Worm (Caenorhabditis elegans) whole organism, mixed stage, embryonic: ENCODE measurements around the gene nrx-1.

Source experiments
- M03D4.4 ChIP-seq: sonication (generic microtip); optimal IDR thresholded peaks from 2 replicates; lab custom pipeline; 2017; ENCODE audit warnings: mild to moderate bottlenecking, missing genetic modification characterization, missing compliant biosample characterization
- bed-3 ChIP-seq: fragments of 200-800 bp; sonication (Bioruptor generic); optimal IDR thresholded peaks from 3 replicates; lab custom pipeline; 2018; ENCODE audit warnings: mild to moderate bottlenecking, missing genetic modification characterization, moderate library complexity, missing compliant biosample characterization
- blmp-1 ChIP-seq: fragments of 150-350 bp; optimal IDR thresholded peaks from 2 replicates; lab custom pipeline; 2014; ENCODE audit warnings: missing biosample characterization, missing genetic modification characterization
- ceh-39 ChIP-seq: fragments of 150-350 bp; optimal IDR thresholded peaks from 2 replicates; lab custom pipeline; 2014; ENCODE audit warnings: missing biosample characterization, missing genetic modification characterization
- ceh-43 ChIP-seq: fragments of 200-800 bp; sonication (Bioruptor generic); optimal IDR thresholded peaks from 2 replicates; lab custom pipeline; 2018; ENCODE audit warnings: mild to moderate bottlenecking, missing genetic modification characterization, moderate library complexity, missing compliant biosample characterization
- ces-1 ChIP-seq: fragments of 150-350 bp; optimal IDR thresholded peaks from 2 replicates; lab custom pipeline; 2014; ENCODE audit warnings: missing biosample characterization, missing genetic modification reagents, missing genetic modification characterization
- cnd-1 ChIP-seq: fragments of 200-800 bp; sonication (Bioruptor generic); optimal IDR thresholded peaks from 2 replicates; lab custom pipeline; 2018; ENCODE audit warnings: mild to moderate bottlenecking, missing genetic modification characterization, missing compliant biosample characterization
- drap-1 ChIP-seq: fragments of 200-800 bp; sonication (Bioruptor generic); optimal IDR thresholded peaks from 3 replicates; lab custom pipeline; 2018; ENCODE audit warnings: mild to moderate bottlenecking, missing genetic modification characterization, missing compliant biosample characterization
- elt-1 ChIP-seq: sonication (generic microtip); optimal IDR thresholded peaks from 2 replicates; lab custom pipeline; 2017; ENCODE audit warnings: missing genetic modification characterization, mild to moderate bottlenecking, missing compliant biosample characterization, antibody characterized with exemption, moderate library complexity, borderline replicate concordance; ENCODE audit not compliant: insufficient read depth
- elt-3 ChIP-seq: fragments of 150-350 bp; optimal IDR thresholded peaks from 2 replicates; lab custom pipeline; 2014; ENCODE audit warnings: missing biosample characterization, missing genetic modification characterization
- flh-1 ChIP-seq: fragments of 200-800 bp; sonication (Bioruptor generic); optimal IDR thresholded peaks from 2 replicates; lab custom pipeline; 2018; ENCODE audit warnings: mild to moderate bottlenecking, missing genetic modification characterization, moderate library complexity, missing compliant biosample characterization
- ham-2 ChIP-seq: fragments of 200-800 bp; sonication (Bioruptor generic); optimal IDR thresholded peaks from 2 replicates; lab custom pipeline; 2018; ENCODE audit warnings: mild to moderate bottlenecking, missing genetic modification characterization, missing compliant biosample characterization
- hlh-1 ChIP-seq: fragments of 150-350 bp; optimal IDR thresholded peaks from 2 replicates; lab custom pipeline; 2014; ENCODE audit warnings: missing biosample characterization, missing genetic modification reagents, missing genetic modification characterization
- lin-13 ChIP-seq: fragments of 150-350 bp; optimal IDR thresholded peaks from 2 replicates; lab custom pipeline; 2014; ENCODE audit warnings: missing biosample characterization, missing genetic modification characterization
- lin-32 ChIP-seq: fragments of 200-800 bp; sonication (Bioruptor generic); optimal IDR thresholded peaks from 2 replicates; lab custom pipeline; 2018; ENCODE audit warnings: mild to moderate bottlenecking, missing genetic modification characterization, missing compliant biosample characterization
- lsy-2 ChIP-seq: fragments of 150-350 bp; optimal IDR thresholded peaks from 2 replicates; lab custom pipeline; 2014; ENCODE audit warnings: missing biosample characterization, missing genetic modification characterization
- mab-5 ChIP-seq: fragments of 150-350 bp; optimal IDR thresholded peaks from 2 replicates; lab custom pipeline; 2014; ENCODE audit warnings: missing biosample characterization, missing genetic modification characterization
- mls-2 ChIP-seq: sonication (generic microtip); optimal IDR thresholded peaks from 2 replicates; lab custom pipeline; 2016; ENCODE audit warnings: mild to moderate bottlenecking, missing genetic modification characterization, moderate library complexity, missing compliant biosample characterization
- nhr-12 ChIP-seq: fragments of 150-350 bp; optimal IDR thresholded peaks from 2 replicates; lab custom pipeline; 2014; ENCODE audit warnings: missing biosample characterization, missing genetic modification characterization
- nhr-2 ChIP-seq: fragments of 150-350 bp; optimal IDR thresholded peaks from 2 replicates; lab custom pipeline; 2014; ENCODE audit warnings: missing biosample characterization, missing genetic modification characterization
- pha-4 ChIP-seq: fragments of 150-350 bp; optimal IDR thresholded peaks from 2 replicates; lab custom pipeline; 2018; ENCODE audit warnings: missing biosample characterization, missing genetic modification reagents, missing genetic modification characterization
- snpc-4 ChIP-seq: fragments of 150-350 bp; optimal IDR thresholded peaks from 2 replicates; lab custom pipeline; 2014; ENCODE audit warnings: missing biosample characterization, missing genetic modification characterization
- sptf-1 ChIP-seq: sonication (generic microtip); optimal IDR thresholded peaks from 2 replicates; lab custom pipeline; 2017; ENCODE audit warnings: mild to moderate bottlenecking, missing genetic modification characterization, moderate library complexity, missing compliant biosample characterization
- unc-120 ChIP-seq: sonication (generic microtip); optimal IDR thresholded peaks from 2 replicates; lab custom pipeline; 2017; ENCODE audit warnings: missing genetic modification characterization, missing compliant biosample characterization; ENCODE audit not compliant: poor library complexity, severe bottlenecking
- unc-39 ChIP-seq: fragments of 150-350 bp; optimal IDR thresholded peaks from 2 replicates; lab custom pipeline; 2014; ENCODE audit warnings: missing biosample characterization, missing genetic modification characterization
- unc-62 ChIP-seq: fragments of 150-350 bp; optimal IDR thresholded peaks from 2 replicates; lab custom pipeline; 2014; ENCODE audit warnings: missing biosample characterization, missing genetic modification reagents, missing genetic modification characterization

The nrx-1 gene

ce11 chrV:10839398-10839797 is 14.6 kb downstream of the nrx-1 start:
- peak; percentile 75 for TF ChIP-seq ces-1 (GFP tag; lab: Kevin White, UChicago)
- no peak for TF ChIP-seq ceh-43 (GFP tag; lab: Kevin White, UChicago)

DNA sequence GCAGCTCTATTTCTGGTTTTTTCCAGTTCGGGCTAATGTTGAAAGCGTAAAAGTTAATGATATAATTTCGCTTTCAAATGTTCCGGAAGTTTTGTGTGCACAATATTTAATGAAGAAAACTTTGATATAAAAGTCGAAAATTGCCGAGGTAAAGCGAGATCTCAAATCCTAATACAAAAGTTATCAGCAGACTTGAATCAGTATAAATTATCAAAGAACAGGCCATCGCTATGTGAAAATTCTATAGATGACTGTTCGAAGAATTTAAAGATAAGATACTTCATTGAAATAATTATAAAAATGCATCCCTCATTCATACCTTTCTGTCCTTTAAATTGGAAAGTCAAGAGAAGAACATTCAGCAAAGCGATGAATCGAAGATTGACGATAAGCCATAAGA is 22.1 kb downstream of the nrx-1 start, which contains the start of gene C29A12.6:
C29A12.6 (plus strand) TSS at position 301 of the 400 bp plus-strand sequence.
- no peak for TF ChIP-seq snpc-4
- TF ChIP-seq elt-1 (tag; lab: Kevin White, UChicago), result no peak
- no peak for TF ChIP-seq hlh-1 (tag; lab: Kevin White, UChicago)
- no peak for TF ChIP-seq mab-5 (tag; lab: Kevin White, UChicago)
- no peak for TF ChIP-seq ceh-39 (tag; lab: Kevin White, UChicago)
- TF ChIP-seq elt-3 (tag; lab: Kevin White, UChicago), result no peak
- TF ChIP-seq lin-13 (tag; lab: Kevin White, UChicago), result no peak
- TF ChIP-seq unc-62 (GFP tag; lab: Kevin White, UChicago), result no peak
- no peak for TF ChIP-seq nhr-2 (tag; lab: Kevin White, UChicago)

DNA sequence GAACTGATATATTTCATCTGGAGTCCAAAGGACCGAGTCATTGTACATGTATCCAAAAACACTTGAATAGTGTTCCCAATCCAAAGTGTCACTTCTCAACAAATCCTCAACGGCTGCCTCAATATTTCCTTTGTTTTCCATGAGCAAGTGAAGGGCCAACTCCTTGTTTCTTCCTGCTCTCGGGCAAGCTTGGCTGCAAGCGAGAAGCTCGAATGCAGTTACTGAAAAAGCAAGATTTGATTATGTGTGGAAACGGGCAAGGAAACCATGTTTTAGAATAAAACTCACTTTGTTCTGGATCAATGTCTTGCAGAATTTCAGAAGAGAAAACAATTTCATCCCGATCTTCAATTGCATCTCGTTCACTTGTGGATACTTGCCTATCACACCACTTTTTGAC is 29.4 kb downstream of the nrx-1 start:
- peak; percentile 66 for TF ChIP-seq ces-1 (GFP tag; lab: Kevin White, UChicago)
- TF ChIP-seq lin-32 (GFP tag; lab: Kevin White, UChicago), result no peak

- TF ChIP-seq lin-13 (tag; lab: Kevin White, UChicago), result no peak
- TF ChIP-seq nhr-12 (tag; lab: Kevin White, UChicago), result no peak
- no peak for TF ChIP-seq elt-1 (tag; lab: Kevin White, UChicago)
- TF ChIP-seq mab-5 (tag; lab: Kevin White, UChicago), result no peak
- no peak for TF ChIP-seq bed-3
- no peak for TF ChIP-seq cnd-1 (tag; lab: Kevin White, UChicago)
- TF ChIP-seq ceh-39 (tag; lab: Kevin White, UChicago), result no peak
Measured at ce11 chrV:10855363-10855762, 30.6 kb downstream of the nrx-1 start.

DNA sequence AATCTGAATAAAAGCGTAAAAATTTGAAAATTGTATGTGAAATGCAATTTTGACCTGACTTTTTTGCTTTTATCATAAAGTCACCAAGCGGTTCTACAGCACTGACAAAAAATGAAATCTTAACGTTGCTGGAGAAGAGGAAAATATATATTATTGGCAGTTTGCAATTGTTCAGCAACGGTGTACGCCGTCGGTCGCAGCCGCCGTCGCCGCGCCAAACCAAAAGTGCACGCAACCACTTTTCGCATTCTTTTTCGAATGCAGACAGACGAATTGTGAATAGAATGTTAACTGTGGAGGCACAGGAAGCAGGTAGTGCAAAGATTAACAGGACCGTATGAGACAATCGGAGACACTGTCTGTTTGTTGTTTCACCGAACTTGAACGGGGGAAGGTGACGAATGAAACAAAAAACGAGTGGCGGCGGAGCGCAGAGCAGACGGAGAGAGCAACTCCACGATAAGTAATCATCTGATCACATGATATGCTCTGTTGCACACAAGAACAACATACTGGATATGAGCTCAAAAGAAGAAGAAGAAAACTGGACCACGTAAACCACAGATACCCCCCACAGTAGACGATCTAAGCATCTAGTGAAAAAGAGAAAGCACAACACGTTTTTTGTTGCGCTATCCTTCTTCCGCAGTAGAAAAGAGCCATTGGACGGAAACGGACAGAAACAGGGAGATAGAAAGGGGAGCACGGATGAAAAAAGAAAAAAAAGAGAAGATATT is 32.3 kb downstream of the nrx-1 start:
- TF ChIP-seq unc-120, result peak; percentile 77
- no peak for TF ChIP-seq unc-39 (tag; lab: Kevin White, UChicago)

DNA sequence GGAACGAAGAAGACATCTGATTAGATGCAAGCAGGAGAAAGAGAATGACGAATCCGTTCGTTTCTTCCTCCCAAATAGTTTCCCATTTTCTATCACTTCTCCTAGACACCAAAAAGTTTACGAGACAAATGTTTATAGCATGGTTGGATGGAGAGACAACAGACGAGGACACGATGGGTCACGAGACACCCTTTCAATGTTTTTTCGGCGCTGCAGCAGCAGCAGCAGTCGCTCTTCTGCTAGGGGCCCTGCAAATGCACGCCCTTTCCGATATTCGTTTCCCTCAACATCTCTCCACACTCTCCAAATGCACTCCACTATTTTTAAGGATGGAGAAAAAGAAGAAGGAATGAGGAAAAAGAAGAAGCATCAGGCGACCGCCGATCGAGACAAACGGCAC is 33.5 kb downstream of the nrx-1 start:
- TF ChIP-seq sptf-1 (tag; lab: Kevin White, UChicago), result peak; percentile 3
- no peak for TF ChIP-seq lsy-2
- no peak for TF ChIP-seq flh-1
- peak; percentile 96 for TF ChIP-seq unc-120
- peak; percentile 3 for TF ChIP-seq ces-1 (GFP tag; lab: Kevin White, UChicago)
- no peak for TF ChIP-seq pha-4 (tag; lab: Kevin White, UChicago)
- no peak for TF ChIP-seq nhr-2 (tag; lab: Kevin White, UChicago)
- no peak for TF ChIP-seq elt-3 (tag; lab: Kevin White, UChicago)
- peak; percentile 44 for TF ChIP-seq M03D4.4 (tag; lab: Kevin White, UChicago)
- TF ChIP-seq mls-2 (tag; lab: Kevin White, UChicago), result peak; percentile 48
- TF ChIP-seq mab-5 (tag; lab: Kevin White, UChicago), result no peak
- TF ChIP-seq unc-62 (GFP tag; lab: Kevin White, UChicago), result peak; percentile 27
- peak; percentile 24 for TF ChIP-seq drap-1 (GFP tag; lab: Kevin White, UChicago)
- TF ChIP-seq blmp-1 (tag; lab: Kevin White, UChicago), result no peak
- peak; percentile 59 for TF ChIP-seq hlh-1 (tag; lab: Kevin White, UChicago)
- no peak for TF ChIP-seq ham-2 (GFP tag; lab: Kevin White, UChicago)
- TF ChIP-seq unc-39 (tag; lab: Kevin White, UChicago), result no peak
- no peak for TF ChIP-seq nhr-12 (tag; lab: Kevin White, UChicago)
- TF ChIP-seq, all 35 proteins: peak for 8
